Worm (Caenorhabditis elegans): ENCODE data around the gene capa-1.

The capa-1 gene

DNA sequence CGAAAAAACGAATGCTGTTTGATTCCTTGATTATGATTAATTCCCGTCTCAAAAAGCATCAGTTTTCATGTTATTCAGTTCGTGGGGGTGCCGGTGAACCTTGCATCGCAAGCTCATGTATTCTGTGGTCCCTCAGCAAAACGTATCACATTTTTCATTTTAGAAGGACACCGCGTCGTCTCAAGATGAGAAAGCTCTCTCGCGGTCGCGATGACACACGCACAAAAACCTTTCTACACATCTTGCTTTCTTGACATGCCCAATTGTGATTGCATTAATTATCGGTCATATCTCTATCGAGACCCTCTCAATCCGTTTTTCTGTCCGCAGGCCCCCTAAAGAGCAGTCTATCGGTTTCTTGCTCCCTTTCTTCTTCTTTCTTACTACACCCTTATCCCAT is 36.9 kb downstream of the capa-1 start:
- TF ChIP-seq pha-4 (tag; optimal IDR thresholded peaks at IDR 0.05) (no peak), lsy-27 (tag; optimal IDR thresholded peaks at IDR 0.05; ENCODE audit: borderline replicate concordance, insufficient read depth) (no peak), dox-1 (GFP tag; IDR thresholded peaks at IDR 0.05) (no peak), B0035.1 (tag; optimal IDR thresholded peaks at IDR 0.05) (no peak), ama-1 (optimal IDR thresholded peaks at IDR 0.05) (no peak), ama-1 (GFP tag; optimal IDR thresholded peaks at IDR 0.05) (no peak), aptf-3 (GFP tag; IDR thresholded peaks at IDR 0.05) (no peak), lin-26 (GFP tag; IDR thresholded peaks at IDR 0.05) (no peak), mes-4 (tag; optimal IDR thresholded peaks at IDR 0.05) (no peak), ztf-6 (GFP tag; IDR thresholded peaks at IDR 0.05) (no peak), rec-8 (tag; optimal IDR thresholded peaks at IDR 0.05) (no peak), mel-28 (tag; optimal IDR thresholded peaks at IDR 0.05; ENCODE audit: borderline replicate concordance) (no peak), egl-44 (GFP tag; IDR thresholded peaks at IDR 0.05) (no peak), Y53G8AR.9 (GFP tag; conservative IDR thresholded peaks at IDR 0.05) (no peak), nhr-179 (tag; optimal IDR thresholded peaks at IDR 0.05) (no peak), K12H6.12 (tag; optimal IDR thresholded peaks at IDR 0.05) (no peak), hsf-1 (GFP tag; IDR thresholded peaks at IDR 0.05) (no peak), sptf-2 (GFP tag; optimal IDR thresholded peaks at IDR 0.05) (no peak), him-1 (tag; optimal IDR thresholded peaks at IDR 0.05) (no peak), unc-130 (GFP tag; optimal IDR thresholded peaks at IDR 0.05) (no peak), hmg-1.2 (GFP tag; IDR thresholded peaks at IDR 0.05) (no peak)

DNA sequence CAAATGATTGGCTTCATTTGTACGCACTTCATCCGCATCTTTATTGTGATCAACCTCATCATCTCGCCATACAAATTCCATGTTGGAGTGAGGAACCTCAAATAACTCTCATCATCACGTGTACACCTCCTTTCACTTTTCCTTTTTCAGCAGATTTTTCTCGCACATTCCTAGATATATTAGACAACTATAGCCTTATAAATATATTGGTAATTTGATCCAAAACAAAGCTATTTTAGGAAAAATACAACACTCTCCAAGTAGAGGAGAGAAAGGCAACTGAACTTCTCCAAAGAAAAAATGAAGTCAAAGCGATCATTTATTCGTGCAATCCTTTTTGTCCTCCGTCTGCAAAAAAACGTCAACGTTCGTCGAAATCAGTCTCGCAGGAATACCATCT is 39.6 kb downstream of the capa-1 start, which contains the start of gene R07E4.1:
Gene R07E4.1 (plus strand): TSS at position 301 of the 400 bp plus-strand sequence.
- TF ChIP-seq hmg-20 (GFP tag; IDR thresholded peaks at IDR 0.05) (no peak), B0035.1 (tag; optimal IDR thresholded peaks at IDR 0.05) (no peak), F39B2.1 (GFP tag; IDR thresholded peaks at IDR 0.05) (no peak), ceh-100 (GFP tag; IDR thresholded peaks at IDR 0.05) (no peak)

DNA sequence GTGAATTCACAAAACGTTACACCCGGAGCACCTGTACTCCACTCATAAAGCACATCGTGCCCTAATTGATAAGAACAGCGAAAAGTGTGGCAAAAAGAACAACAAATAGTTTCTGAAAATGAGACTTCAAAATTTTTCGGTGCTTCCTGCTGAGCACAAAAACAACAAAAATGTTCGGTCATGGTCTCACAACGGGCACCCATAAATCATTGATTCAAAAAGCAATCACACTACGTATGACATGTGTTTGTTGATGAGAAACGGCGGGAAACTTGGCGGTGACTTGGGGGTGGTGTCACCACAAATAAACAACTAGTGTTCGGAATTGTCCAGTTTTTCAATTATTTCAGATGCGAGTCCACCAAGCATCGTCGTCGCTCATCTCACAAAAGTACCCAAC is 41.7 kb downstream of the capa-1 start:
- no peak for TF ChIP-seq ztf-28 (GFP tag; IDR thresholded peaks at IDR 0.05)
- TF ChIP-seq lin-26 (GFP tag; IDR thresholded peaks at IDR 0.05), result no peak
- TF ChIP-seq F57C9.4 (tag; optimal IDR thresholded peaks at IDR 0.05), result no peak
- TF ChIP-seq snpc-4 (GFP tag; optimal IDR thresholded peaks at IDR 0.05), result no peak
- no peak for TF ChIP-seq snpc-4 (tag; optimal IDR thresholded peaks at IDR 0.05)
- TF ChIP-seq F39B2.1 (GFP tag; IDR thresholded peaks at IDR 0.05), result no peak

DNA sequence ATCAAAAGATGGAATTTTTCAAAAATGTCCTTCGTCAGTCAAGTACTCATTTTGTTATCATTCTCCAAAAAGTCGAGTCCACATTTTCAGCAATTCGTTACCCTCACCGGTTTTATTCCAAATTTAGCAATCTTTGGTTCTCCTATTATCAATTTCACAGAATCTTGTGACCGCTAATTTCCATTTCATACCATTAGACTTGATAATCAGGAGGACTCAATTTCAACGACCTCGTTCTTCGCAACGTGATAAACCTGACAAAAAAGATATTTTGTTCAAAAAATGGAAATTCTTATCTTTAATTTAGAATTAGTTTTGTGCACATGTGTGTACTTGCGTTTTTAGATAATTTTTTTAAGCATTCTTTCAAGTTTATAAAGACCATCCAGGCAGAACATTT is 43.4 kb downstream of the capa-1 start:
- no peak for TF ChIP-seq C06A6.2 (GFP tag; conservative IDR thresholded peaks at IDR 0.05)
- no peak for TF ChIP-seq aptf-3 (GFP tag; IDR thresholded peaks at IDR 0.05)
- TF ChIP-seq lin-26 (GFP tag; IDR thresholded peaks at IDR 0.05), result no peak
- TF ChIP-seq madf-3 (GFP tag; IDR thresholded peaks at IDR 0.05), result no peak
- peak; percentile 80 for TF ChIP-seq nhr-80 (tag; optimal IDR thresholded peaks at IDR 0.05)

Data from whole organism, young adult.